Fruit fly (Drosophila melanogaster) whole organism, prepupa: ENCODE results near the gene CG10469.

Experiments used
- CG15336 ChIP-seq: fragments of 200-800 bp; sonication (Bioruptor generic); IDR thresholded peaks from 2 replicates; pipeline ENCODE4 v1.3.6; 2022; ENCODE audit warnings: missing biosample characterization, missing genetic modification characterization
- CG1621 ChIP-seq: fragments of 200-800 bp; sonication (Bioruptor generic); optimal IDR thresholded peaks from 3 replicates; lab custom pipeline; 2018; ENCODE audit warnings: missing biosample characterization, mild to moderate bottlenecking, missing genetic modification characterization
- CG16779 ChIP-seq: fragments of 200-800 bp; sonication (Bioruptor generic); optimal IDR thresholded peaks from 3 replicates; lab custom pipeline; 2017; ENCODE audit warnings: missing biosample characterization, mild to moderate bottlenecking, missing genetic modification characterization
- CG6808 ChIP-seq: fragments of 200-800 bp; sonication (Bioruptor generic); optimal IDR thresholded peaks from 3 replicates; lab custom pipeline; 2017; ENCODE audit warnings: missing biosample characterization, missing genetic modification characterization, mild to moderate bottlenecking, moderate library complexity, missing genetic modification reagents
- CG6854 ChIP-seq: fragments of 200-800 bp; sonication (Bioruptor generic); optimal IDR thresholded peaks from 2 replicates; lab custom pipeline; 2017; ENCODE audit warnings: missing biosample characterization, mild to moderate bottlenecking, missing genetic modification characterization
- Hr38 ChIP-seq: sonication (Bioruptor generic); optimal IDR thresholded peaks from 2 replicates; lab custom pipeline; 2016; ENCODE audit warnings: missing biosample characterization, missing genetic modification characterization
- Sox14 ChIP-seq: fragments of 200-800 bp; sonication (Bioruptor generic); optimal IDR thresholded peaks from 3 replicates; lab custom pipeline; 2016; ENCODE audit warnings: missing biosample characterization, missing genetic modification characterization
- eg ChIP-seq: fragments of 200-800 bp; sonication (Bioruptor generic); IDR thresholded peaks from 3 replicates; pipeline ENCODE4 v1.3.6; 2022; ENCODE audit warnings: missing biosample characterization, missing genetic modification characterization

- no peak for TF ChIP-seq CG1621 (tag; lab: Kevin White, UChicago)
- peak; percentile 91 for TF ChIP-seq CG6854 (GFP tag; lab: Kevin White, UChicago)
- no peak for TF ChIP-seq CG16779 (tag; lab: Kevin White, UChicago)
- TF ChIP-seq CG6808 (GFP tag; lab: Kevin White, UChicago) = no peak
- no peak for TF ChIP-seq CG15336
- TF ChIP-seq eg (GFP tag; lab: Robert Waterston, UW) = no peak
- no peak for TF ChIP-seq Hr38
- TF ChIP-seq Sox14 (GFP tag; lab: Kevin White, UChicago) = no peak
These were observed 27.2 kb downstream of the CG10469 start, which contains the start of gene CG42269 for dm6 chr3L:6065881-6066389.
